Worm (Caenorhabditis elegans): ENCODE measurements around the gene Y41C4A.21.

DNA sequence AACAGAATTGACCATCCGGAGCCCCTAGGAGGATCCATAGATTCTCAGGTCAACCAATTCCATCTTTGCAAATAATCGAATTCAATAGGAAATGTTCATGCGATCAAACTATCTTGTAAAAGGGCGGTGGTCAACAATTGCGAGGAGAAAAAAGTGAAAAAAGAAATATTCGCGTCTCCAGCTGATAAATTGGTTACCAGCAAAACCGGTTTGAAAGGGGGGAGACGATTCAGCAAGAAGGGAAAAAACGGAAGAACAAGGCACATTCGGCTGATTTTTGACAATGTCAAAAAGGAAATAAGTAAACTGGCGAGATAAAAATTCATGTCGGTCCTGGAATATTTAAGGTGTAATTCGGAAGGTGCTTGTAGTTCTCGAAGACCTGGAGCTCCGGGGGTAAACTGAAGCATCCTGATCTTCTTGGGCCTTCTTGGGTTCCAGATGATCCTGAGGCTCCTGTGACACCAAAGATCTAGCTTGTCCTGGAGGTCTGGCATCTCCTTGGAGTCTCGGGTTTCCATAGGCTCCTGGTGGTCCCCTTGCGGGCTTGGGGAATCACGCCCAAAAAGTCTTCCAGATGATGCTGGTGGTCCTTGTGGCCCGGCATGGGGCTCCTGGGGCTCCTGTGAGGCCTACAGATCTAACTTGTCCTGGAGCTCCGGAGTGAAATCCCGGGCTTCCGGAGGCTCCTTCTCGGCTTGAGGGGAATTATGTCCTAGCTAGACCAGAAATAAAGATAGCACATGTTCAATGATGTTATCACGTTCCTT is 29.0 kb upstream of the Y41C4A.21 start:
- TF ChIP-seq unc-86 (tag; optimal IDR thresholded peaks at IDR 0.05): no peak
- no peak for TF ChIP-seq mdl-1 (tag; optimal IDR thresholded peaks at IDR 0.05)
- TF ChIP-seq zag-1 (tag; optimal IDR thresholded peaks at IDR 0.05): no peak
- no peak for TF ChIP-seq jun-1 (tag; optimal IDR thresholded peaks at IDR 0.05)
- TF ChIP-seq nhr-11 (tag; optimal IDR thresholded peaks at IDR 0.05): no peak
- no peak for TF ChIP-seq ces-1 (GFP tag; optimal IDR thresholded peaks at IDR 0.05)
- no peak for TF ChIP-seq efl-1 (optimal IDR thresholded peaks at IDR 0.05)
- no peak for TF ChIP-seq efl-1 (GFP tag; optimal IDR thresholded peaks at IDR 0.05 in 1 of 2)
- no peak for TF ChIP-seq ztf-11 (tag; optimal IDR thresholded peaks at IDR 0.05)
- TF ChIP-seq Y116A8C.19 (tag; optimal IDR thresholded peaks at IDR 0.05; ENCODE audit: borderline replicate concordance): no peak
- TF ChIP-seq snpc-4 (tag; optimal IDR thresholded peaks at IDR 0.05): no peak
- no peak for TF ChIP-seq hpl-2 (GFP tag; optimal IDR thresholded peaks at IDR 0.05)

Measured in whole organism, L1 larva.